Fruit fly (Drosophila melanogaster): Measurements from ENCODE around the gene subdued.

subdued gene

dm6 chr3R:19620953-19621352 lies 21.6 kb downstream of the subdued start (continued):
- TF ChIP-seq Opbp (GFP tag; IDR thresholded peaks at IDR 0.05; ENCODE audit: partially characterized antibody) (no peak), GATAe (GFP tag; conservative IDR thresholded peaks at IDR 0.05) (no peak), sr (GFP tag; IDR thresholded peaks at IDR 0.05) (peak; percentile 12; the same call in 1 of the 3 replicates), hbn (GFP tag; IDR thresholded peaks at IDR 0.05; ENCODE audit: partially characterized antibody) (no peak), Eip74EF (GFP tag; optimal IDR thresholded peaks at IDR 0.05) (peak in 1 of 2 experiments; percentile 40), ttk (GFP tag; IDR thresholded peaks at IDR 0.05) (no peak), insv (GFP tag; optimal IDR thresholded peaks at IDR 0.05) (no peak), vnd (GFP tag; IDR thresholded peaks at IDR 0.05; ENCODE audit: partially characterized antibody) (no peak), CG9817 (tag; optimal IDR thresholded peaks at IDR 0.05) (no peak), Hsf (GFP tag; optimal IDR thresholded peaks at IDR 0.05) (no peak), cas (GFP tag; IDR thresholded peaks at IDR 0.05) (0 out of 2 replicates have a peak, but pooled peaks have one; percentile 9), grau (tag; optimal IDR thresholded peaks at IDR 0.05) (no peak), Atf-2 (GFP tag; optimal IDR thresholded peaks at IDR 0.05) (no peak), CG8388 (GFP tag; optimal IDR thresholded peaks at IDR 0.05) (no peak), pum (GFP tag; optimal IDR thresholded peaks at IDR 0.05) (no peak), CG4730 (GFP tag; IDR thresholded peaks at IDR 0.05) (no peak), CG31365 (tag; optimal IDR thresholded peaks at IDR 0.05) (no peak), CG7556 (GFP tag; optimal IDR thresholded peaks at IDR 0.05) (no peak), seq (GFP tag; IDR thresholded peaks at IDR 0.05) (no peak), ssp (GFP tag; IDR thresholded peaks at IDR 0.05) (no peak), kni (GFP tag; optimal IDR thresholded peaks at IDR 0.05) (no peak), gcm2 (GFP tag; optimal IDR thresholded peaks at IDR 0.05) (no peak), tll (GFP tag; optimal IDR thresholded peaks at IDR 0.05) (no peak), CG10431 (GFP tag; optimal IDR thresholded peaks at IDR 0.05) (no peak), ac (GFP tag; optimal IDR thresholded peaks at IDR 0.05) (no peak), Asciz (GFP tag; optimal IDR thresholded peaks at IDR 0.05) (no peak), Abd-B (GFP tag; optimal IDR thresholded peaks at IDR 0.05) (no peak), D19B (GFP tag; optimal IDR thresholded peaks at IDR 0.05) (no peak), Sry-β (GFP tag; optimal IDR thresholded peaks at IDR 0.05) (no peak), CG13894 (tag; optimal IDR thresholded peaks at IDR 0.05) (peak; percentile 67), chinmo (GFP tag; IDR thresholded peaks at IDR 0.05; ENCODE audit: partially characterized antibody) (peak; percentile 90; the same call in 3 of the 4 replicates), CG14014 (GFP tag; IDR thresholded peaks at IDR 0.05) (no peak), Gug (GFP tag; IDR thresholded peaks at IDR 0.05) (no peak), CG1792 (GFP tag; optimal IDR thresholded peaks at IDR 0.05) (no peak), CG3281 (GFP tag; optimal IDR thresholded peaks at IDR 0.05) (no peak), Sry-δ (GFP tag; optimal IDR thresholded peaks at IDR 0.05) (no peak), CG17186 (GFP tag; optimal IDR thresholded peaks at IDR 0.05) (no peak), rib (GFP tag; IDR thresholded peaks at IDR 0.05) (no peak; the same call in none of the 2 replicates), Lim3 (GFP tag; IDR thresholded peaks at IDR 0.05) (no peak), Dbx (GFP tag; IDR thresholded peaks at IDR 0.05) (peak; percentile 57; the same call in 1 of the 3 replicates), disco-r (GFP tag; optimal IDR thresholded peaks at IDR 0.05) (no peak), cad (GFP tag; optimal IDR thresholded peaks at IDR 0.05) (no peak), CG11398 (GFP tag; optimal IDR thresholded peaks at IDR 0.05) (no peak), luna (GFP tag; optimal IDR thresholded peaks at IDR 0.05) (no peak), peb (GFP tag; IDR thresholded peaks at IDR 0.05) (no peak), CG13287 (GFP tag; IDR thresholded peaks at IDR 0.05; ENCODE audit: partially characterized antibody) (peak; percentile 41), CG17361 (GFP tag; IDR thresholded peaks at IDR 0.05) (no peak), odd (GFP tag; optimal IDR thresholded peaks at IDR 0.05) (no peak), CG14050 (GFP tag; IDR thresholded peaks at IDR 0.05) (no peak), sug (tag; optimal IDR thresholded peaks at IDR 0.05) (peak; percentile 31), pb (GFP tag; optimal IDR thresholded peaks at IDR 0.05) (no peak)

Data from whole organism, embryonic.